Fruit fly (Drosophila melanogaster) Kc167 (cell line): ENCODE measurements around the gene CG6324.

Source experiments
- Myc ChIP-seq: fragments of >200 bp; optimal IDR thresholded peaks from 2 replicates; lab custom pipeline; 2017; ENCODE audit warnings: missing external identifiers
- Sin3A ChIP-seq: fragments of >200 bp; optimal IDR thresholded peaks from 2 replicates; lab custom pipeline; 2018; ENCODE audit warnings: missing external identifiers
- psq ChIP-seq: fragments of >200 bp; optimal IDR thresholded peaks from 2 replicates; lab custom pipeline; 2017; ENCODE audit warnings: missing external identifiers

dm6 chrX:15449490-15450326 lies 26.2 kb upstream of the CG6324 start, which contains the start of the genes Scamp and Ahcy:
- TF ChIP-seq Sin3A (lab: Kevin White, UChicago) (no peak), Myc (lab: Kevin White, UChicago) (no peak), psq (lab: Kevin White, UChicago) (no peak)
